Fruit fly (Drosophila melanogaster): Measurements from ENCODE around the gene CG10616.

Gene CG10616

dm6 chr3L:12490418-12491035 lies 19.0 kb downstream of the CG10616 start, which contains the start of gene CG10660 (continued):
- TF ChIP-seq Camta (GFP tag; optimal IDR thresholded peaks at IDR 0.05) (peak; percentile 49), Sin3A (optimal IDR thresholded peaks at IDR 0.05) (no peak), Med (GFP tag) (peak; percentile 95), Taf1 (GFP tag; IDR thresholded peaks at IDR 0.05) (peak; percentile 45; the same call in 1 of the 2 replicates), CG15073 (GFP tag; optimal IDR thresholded peaks at IDR 0.05) (peak; percentile 22), CG3995 (GFP tag; optimal IDR thresholded peaks at IDR 0.05) (peak; percentile 31), Dll (GFP tag; IDR thresholded peaks at IDR 0.05; ENCODE audit: partially characterized antibody) (no peak), Sry-δ (GFP tag; optimal IDR thresholded peaks at IDR 0.05) (peak; percentile 8), CG17385 (GFP tag; optimal IDR thresholded peaks at IDR 0.05) (peak; percentile 88), en (GFP tag; optimal IDR thresholded peaks at IDR 0.05) (no peak), nerfin-1 (tag; optimal IDR thresholded peaks at IDR 0.05) (peak; percentile 70), MESR4 (GFP tag; optimal IDR thresholded peaks at IDR 0.05) (peak; percentile 39), Ravus (GFP tag; IDR thresholded peaks at IDR 0.05) (peak; percentile 54), CG32772 (GFP tag; IDR thresholded peaks at IDR 0.05) (peak; percentile 77), Abd-B (GFP tag; optimal IDR thresholded peaks at IDR 0.05) (peak; percentile 66), GATAe (GFP tag; conservative IDR thresholded peaks at IDR 0.05) (peak; percentile 33; the same call in 1 of the 2 replicates), sug (tag; optimal IDR thresholded peaks at IDR 0.05) (peak; percentile 67), grn (GFP tag; optimal IDR thresholded peaks at IDR 0.05) (no peak), CG11456 (GFP tag; IDR thresholded peaks at IDR 0.05) (peak; percentile 75), Ptx1 (GFP tag; IDR thresholded peaks at IDR 0.05) (peak; percentile 88), CG12104 (GFP tag; optimal IDR thresholded peaks at IDR 0.05) (peak; percentile 66), aop (GFP tag; IDR thresholded peaks at IDR 0.05) (0 out of 2 replicates have a peak, but pooled peaks have one; percentile 39), Nf-YA (GFP tag; IDR thresholded peaks at IDR 0.05) (peak; percentile 82), tin (GFP tag; optimal IDR thresholded peaks at IDR 0.05) (peak; percentile 84), CG8924 (tag; optimal IDR thresholded peaks at IDR 0.05) (peak; percentile 93), D (optimal IDR thresholded peaks at IDR 0.05) (no peak), D (GFP tag; optimal IDR thresholded peaks at IDR 0.05) (peak; percentile 88), Rfx (GFP tag; IDR thresholded peaks at IDR 0.05) (peak; percentile 86), oc (tag; optimal IDR thresholded peaks at IDR 0.05) (peak; percentile 92), br (optimal IDR thresholded peaks at IDR 0.05) (no peak), gsb-n (tag; optimal IDR thresholded peaks at IDR 0.05) (peak; percentile 93), NC2β (GFP tag; optimal IDR thresholded peaks at IDR 0.05) (peak; percentile 67), CG11695 (GFP tag; IDR thresholded peaks at IDR 0.05) (peak; percentile 87), NK7.1 (GFP tag; optimal IDR thresholded peaks at IDR 0.05) (peak; percentile 54), gce (GFP tag; IDR thresholded peaks at IDR 0.05) (peak; percentile 84), p53 (GFP tag; optimal IDR thresholded peaks at IDR 0.05) (no peak), CG2116 (GFP tag; optimal IDR thresholded peaks at IDR 0.05) (peak; percentile 54), CG17568 (GFP tag; optimal IDR thresholded peaks at IDR 0.05) (peak; percentile 82), CG10321 (GFP tag; IDR thresholded peaks at IDR 0.05) (peak; percentile 69; the same call in 1 of the 2 replicates), Deaf1 (tag; optimal IDR thresholded peaks at IDR 0.05) (peak; percentile 80), ara (GFP tag; IDR thresholded peaks at IDR 0.05) (peak; percentile 78), so (GFP tag; IDR thresholded peaks at IDR 0.05) (peak; percentile 91), tna (GFP tag; IDR thresholded peaks at IDR 0.05; ENCODE audit: partially characterized antibody) (no peak), sima (GFP tag; optimal IDR thresholded peaks at IDR 0.05) (no peak), lilli (GFP tag; optimal IDR thresholded peaks at IDR 0.05) (peak; percentile 88), jing (GFP tag; optimal IDR thresholded peaks at IDR 0.05) (peak; percentile 81), BEAF-32 (GFP tag; optimal IDR thresholded peaks at IDR 0.05) (no peak), chif (GFP tag; optimal IDR thresholded peaks at IDR 0.05) (peak; percentile 80 to 82), sr (GFP tag; IDR thresholded peaks at IDR 0.05) (no peak), pum (GFP tag; optimal IDR thresholded peaks at IDR 0.05) (peak; percentile 74), CG18599 (GFP tag; optimal IDR thresholded peaks at IDR 0.05) (peak; percentile 88), Fer2 (tag; optimal IDR thresholded peaks at IDR 0.05) (no peak)
